Worm (Caenorhabditis elegans): ENCODE results near the gene aff-1.

aff-1 gene

DNA sequence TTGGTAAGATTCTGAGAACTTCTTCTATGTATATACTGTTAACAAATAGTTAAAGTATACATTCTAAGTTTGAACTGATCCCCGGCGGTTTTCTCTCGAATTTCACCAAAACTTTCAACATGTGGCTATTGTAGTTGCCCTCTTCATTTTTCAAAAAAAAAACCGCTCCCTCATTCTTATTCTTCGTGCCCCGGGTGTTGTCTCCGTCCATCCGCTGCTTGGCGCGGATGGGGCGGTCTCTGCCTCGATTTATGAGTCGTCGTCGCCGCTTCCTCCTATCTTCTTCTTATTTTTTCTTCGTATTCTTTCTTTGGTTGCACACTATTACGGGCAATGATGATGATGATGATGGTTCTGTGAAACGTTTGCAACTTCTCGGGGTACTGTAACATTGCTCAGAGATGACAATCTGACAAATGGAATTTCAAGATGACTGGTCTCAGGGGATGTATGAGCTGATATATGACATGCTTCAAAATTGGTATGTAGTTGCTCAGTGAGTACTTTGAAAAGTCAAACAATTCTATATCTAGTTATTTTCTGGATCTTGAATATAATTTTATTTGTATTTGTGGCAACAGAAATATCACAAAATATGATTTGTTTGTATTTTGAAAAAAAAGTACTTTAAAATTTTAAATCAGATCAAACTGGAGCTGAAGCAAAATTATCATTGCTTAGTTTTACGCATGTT is 43.1 kb downstream of the aff-1 start:
- peak; percentile 27 for TF ChIP-seq nhr-71 (tag; optimal IDR thresholded peaks at IDR 0.05)
- no peak for TF ChIP-seq zag-1 (tag; optimal IDR thresholded peaks at IDR 0.05)
- no peak for TF ChIP-seq dpl-1 (GFP tag; optimal IDR thresholded peaks at IDR 0.05)
- peak; percentile 45 for TF ChIP-seq fkh-10 (GFP tag; optimal IDR thresholded peaks at IDR 0.05)
- TF ChIP-seq snu-23 (GFP tag; optimal IDR thresholded peaks at IDR 0.05), result peak; percentile 30
- TF ChIP-seq lin-14 (GFP tag; optimal IDR thresholded peaks at IDR 0.05), result peak; percentile 70
- no peak for TF ChIP-seq unc-62 (GFP tag; optimal IDR thresholded peaks at IDR 0.05)
- no peak for TF ChIP-seq ztf-11 (tag; optimal IDR thresholded peaks at IDR 0.05)
- TF ChIP-seq elt-3 (tag; optimal IDR thresholded peaks at IDR 0.05), result no peak
- no peak for TF ChIP-seq nhr-11 (tag; optimal IDR thresholded peaks at IDR 0.05)
- TF ChIP-seq lsy-2 (tag; optimal IDR thresholded peaks at IDR 0.05), result peak in 1 of 2 experiments; percentile 11
- TF ChIP-seq tbx-2 (tag; optimal IDR thresholded peaks at IDR 0.05), result no peak
- peak; percentile 15 for TF ChIP-seq nhr-20 (tag; optimal IDR thresholded peaks at IDR 0.05)
- TF ChIP-seq ceh-82 (tag; optimal IDR thresholded peaks at IDR 0.05), result peak in 1 of 3 experiments; percentile 23
- no peak for TF ChIP-seq nhr-237 (tag; optimal IDR thresholded peaks at IDR 0.05)

- TF ChIP-seq lsy-2 (tag; optimal IDR thresholded peaks at IDR 0.05), result no peak
- no peak for TF ChIP-seq lin-15B (tag; optimal IDR thresholded peaks at IDR 0.05)
- TF ChIP-seq elt-3 (tag; optimal IDR thresholded peaks at IDR 0.05), result no peak
- no peak for TF ChIP-seq unc-86 (tag; optimal IDR thresholded peaks at IDR 0.05)
- no peak for TF ChIP-seq lin-39 (tag; optimal IDR thresholded peaks at IDR 0.05)
- no peak for TF ChIP-seq C16A3.4 (tag; optimal IDR thresholded peaks at IDR 0.05)
- no peak for TF ChIP-seq ceh-88 (GFP tag; IDR thresholded peaks at IDR 0.05)
- TF ChIP-seq snu-23 (GFP tag; optimal IDR thresholded peaks at IDR 0.05), result no peak
- no peak for TF ChIP-seq Y116A8C.19 (tag; optimal IDR thresholded peaks at IDR 0.05; ENCODE audit: borderline replicate concordance)
- TF ChIP-seq nhr-84 (tag; optimal IDR thresholded peaks at IDR 0.05), result no peak
- no peak for TF ChIP-seq ztf-4 (tag; optimal IDR thresholded peaks at IDR 0.05)
- no peak for TF ChIP-seq zip-4 (GFP tag; optimal IDR thresholded peaks at IDR 0.05)
- no peak for TF ChIP-seq snpc-4 (tag; optimal IDR thresholded peaks at IDR 0.05)
These were observed 47.2 kb downstream of the aff-1 start for ce11 chrII:6816324-6816723.

DNA sequence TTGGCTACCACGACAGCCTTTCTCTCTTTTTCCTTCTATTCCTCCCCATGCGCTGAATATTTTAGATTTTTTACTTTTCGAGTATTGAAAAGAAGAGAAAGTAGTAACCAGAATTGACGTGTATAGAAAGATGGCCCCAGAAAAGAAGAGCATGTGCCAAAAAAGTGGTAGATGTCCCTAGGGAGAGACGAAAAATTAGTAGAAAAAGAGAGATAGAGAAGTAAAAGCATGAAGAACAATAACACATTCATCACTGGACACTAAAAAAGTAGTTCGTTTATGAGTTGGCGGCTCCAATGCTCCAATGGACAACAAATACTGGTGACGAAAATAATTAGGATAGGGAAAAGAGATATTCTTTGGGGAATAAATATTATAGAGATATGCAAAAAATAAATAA is 51.0 kb downstream of the aff-1 start:
- TF ChIP-seq pax-3 (tag; optimal IDR thresholded peaks at IDR 0.05), result no peak
- TF ChIP-seq ztf-11 (tag; optimal IDR thresholded peaks at IDR 0.05), result no peak
- TF ChIP-seq C16A3.4 (tag; optimal IDR thresholded peaks at IDR 0.05), result no peak
- peak; percentile 74 for TF ChIP-seq lin-14 (GFP tag; optimal IDR thresholded peaks at IDR 0.05)

ce11 chrII:6810663-6811062 is 52.9 kb downstream of the aff-1 start, which contains the start of gene snt-1:
TSS of gene snt-1 (plus strand) at chrII:6810963.
- TF ChIP-seq grh-1 (GFP tag; IDR thresholded peaks at IDR 0.05), result 0 out of 2 replicates have a peak, but pooled peaks have one; percentile 11
- peak; percentile 79 for TF ChIP-seq dsc-1 (tag; optimal IDR thresholded peaks at IDR 0.05)
- TF ChIP-seq pqm-1 (tag; optimal IDR thresholded peaks at IDR 0.05), result no peak

All from whole organism, L1 larva.